Worm (Caenorhabditis elegans): ENCODE measurements around the gene fbxb-91.

DNA sequence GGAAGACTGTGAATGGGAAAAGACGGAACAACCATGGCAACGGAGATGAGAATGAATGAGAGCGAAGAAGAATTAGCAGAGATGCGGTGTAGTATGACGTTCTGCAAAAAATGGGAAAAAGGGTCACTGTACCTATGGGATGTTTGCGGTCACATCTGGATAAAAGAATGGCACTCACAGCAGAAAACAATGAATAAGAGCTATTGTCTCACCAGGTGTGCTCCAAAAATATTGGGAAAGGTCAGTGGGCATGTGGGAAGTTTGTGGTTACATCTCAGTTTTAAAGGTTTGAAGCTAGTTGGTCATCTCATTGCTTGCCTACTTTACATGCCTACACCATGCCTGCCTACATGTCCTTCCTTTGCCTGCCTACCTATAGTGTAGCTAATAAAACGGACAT is at the start of gene fbxb-91:
- TF ChIP-seq unc-62 (GFP tag; optimal IDR thresholded peaks at IDR 0.05 in 1 of 2) (no peak), unc-62 (tag; optimal IDR thresholded peaks at IDR 0.05) (no peak), saeg-2 (GFP tag; IDR thresholded peaks at IDR 0.05) (no peak), pha-4 (GFP tag; IDR thresholded peaks at IDR 0.05) (no peak), pha-4 (tag; optimal IDR thresholded peaks at IDR 0.05) (no peak), jun-1 (tag; optimal IDR thresholded peaks at IDR 0.05) (no peak), ZK337.2 (GFP tag; IDR thresholded peaks at IDR 0.05) (no peak), lsy-2 (tag; optimal IDR thresholded peaks at IDR 0.05) (no peak), ceh-82 (tag; optimal IDR thresholded peaks at IDR 0.05) (no peak), ctbp-1 (GFP tag; IDR thresholded peaks at IDR 0.05) (no peak), nhr-237 (tag; optimal IDR thresholded peaks at IDR 0.05) (no peak), fkh-10 (GFP tag; optimal IDR thresholded peaks at IDR 0.05) (no peak), nhr-11 (tag; optimal IDR thresholded peaks at IDR 0.05) (no peak), mdl-1 (tag; optimal IDR thresholded peaks at IDR 0.05) (no peak)

Measured in whole organism, L4 larva.